Fruit fly (Drosophila melanogaster) whole organism, embryonic: ENCODE measurements around the gene alpha-PheRS.

Source experiments
- Antp ChIP-seq: fragments of 200-800 bp; sonication (Bioruptor generic); optimal IDR thresholded peaks from 3 replicates; lab custom pipeline; 2016; ENCODE audit warnings: missing biosample characterization, missing genetic modification characterization
- Asciz ChIP-seq: fragments of 200-800 bp; sonication (Bioruptor generic); optimal IDR thresholded peaks from 2 replicates; lab custom pipeline; 2017; ENCODE audit warnings: missing biosample characterization, mild to moderate bottlenecking, missing genetic modification characterization, missing genetic modification reagents
- Awh ChIP-seq: fragments of 200-800 bp; sonication (Bioruptor generic); IDR thresholded peaks from 2 replicates; pipeline ENCODE4, ENCODE4 v1.3.6; 2022; ENCODE audit warnings: missing biosample characterization, missing genetic modification characterization
- CG10321 ChIP-seq: fragments of 200-800 bp; sonication (Bioruptor generic); IDR thresholded peaks from 2 replicates; pipeline ENCODE4 v1.3.6; 2022; ENCODE audit warnings: missing biosample characterization, missing genetic modification characterization
- CG10654 ChIP-seq: fragments of 200-800 bp; sonication (Bioruptor generic); optimal IDR thresholded peaks from 2 replicates; lab custom pipeline; 2016; ENCODE audit warnings: missing biosample characterization, missing genetic modification characterization
- CG10979 ChIP-seq: fragments of 200-800 bp; sonication (Bioruptor generic); optimal IDR thresholded peaks from 2 replicates; lab custom pipeline; 2018; ENCODE audit warnings: missing biosample characterization, mild to moderate bottlenecking, missing genetic modification characterization, moderate library complexity
- CG11695 ChIP-seq: fragments of 200-800 bp; sonication (Bioruptor generic); IDR thresholded peaks from 3 replicates; pipeline ENCODE4 v1.3.6; 2022; ENCODE audit warnings: missing biosample characterization, missing genetic modification characterization
- CG12219 ChIP-seq: fragments of 200-800 bp; sonication (Bioruptor generic); optimal IDR thresholded peaks from 3 replicates; lab custom pipeline; 2018; ENCODE audit warnings: missing biosample characterization, mild to moderate bottlenecking, missing genetic modification characterization
- CG13624 ChIP-seq: fragments of 200-800 bp; sonication (Bioruptor generic); optimal IDR thresholded peaks from 2 replicates; lab custom pipeline; 2016; ENCODE audit warnings: missing biosample characterization, missing genetic modification characterization
- CG14014 ChIP-seq: fragments of 200-800 bp; sonication (Bioruptor generic); IDR thresholded peaks from 2 replicates; pipeline ENCODE4 v1.3.6; 2022; ENCODE audit warnings: missing biosample characterization, missing genetic modification characterization
- CG14710 ChIP-seq: fragments of 200-800 bp; sonication (Bioruptor generic); optimal IDR thresholded peaks from 3 replicates; lab custom pipeline; 2019; ENCODE audit warnings: missing biosample characterization, mild to moderate bottlenecking, missing genetic modification characterization, moderate library complexity
- CG1832 ChIP-seq: fragments of 200-800 bp; sonication (Bioruptor generic); optimal IDR thresholded peaks from 2 replicates; lab custom pipeline; 2017; ENCODE audit warnings: missing biosample characterization, mild to moderate bottlenecking, missing genetic modification characterization, inconsistent platforms
- CG2129 ChIP-seq: fragments of 200-800 bp; sonication (Bioruptor generic); IDR thresholded peaks from 2 replicates; pipeline ENCODE4 v1.3.6; 2022; ENCODE audit warnings: missing biosample characterization, missing genetic modification characterization; ENCODE audit not compliant: partially characterized antibody
- CG30020 ChIP-seq: fragments of 200-800 bp; optimal IDR thresholded peaks from 2 replicates; lab custom pipeline; 2019; ENCODE audit warnings: missing biosample characterization, mild to moderate bottlenecking, missing genetic modification characterization, moderate library complexity
- CG31224 ChIP-seq: fragments of 200-800 bp; sonication (Bioruptor generic); IDR thresholded peaks from 2 replicates; pipeline ENCODE4 v1.3.6; 2022; ENCODE audit warnings: missing biosample characterization, missing genetic modification characterization
- CG34422 ChIP-seq: fragments of 200-800 bp; sonication (Bioruptor generic); IDR thresholded peaks from 3 replicates; pipeline ENCODE4 v1.3.6; 2022; ENCODE audit warnings: missing biosample characterization, missing genetic modification characterization
- CG4707 ChIP-seq: fragments of 200-800 bp; sonication (Bioruptor generic); optimal IDR thresholded peaks from 2 replicates; lab custom pipeline; 2018; ENCODE audit warnings: missing biosample characterization, mild to moderate bottlenecking, missing genetic modification characterization, moderate library complexity
- CkIIα-i1 ChIP-seq: fragments of 200-800 bp; sonication (Bioruptor generic); IDR thresholded peaks from 2 replicates; pipeline ENCODE4 v1.3.6; 2022; ENCODE audit warnings: missing biosample characterization, missing genetic modification characterization
- Dad ChIP-seq: fragments of 200-800 bp; sonication (Bioruptor generic); optimal IDR thresholded peaks from 3 replicates; lab custom pipeline; 2016; ENCODE audit warnings: missing biosample characterization, missing genetic modification characterization
- Dip3 ChIP-seq: fragments of 200-800 bp; sonication (Bioruptor generic); optimal IDR thresholded peaks from 3 replicates; lab custom pipeline; 2016; ENCODE audit warnings: missing biosample characterization, missing genetic modification characterization
- Drgx ChIP-seq: fragments of 200-800 bp; sonication (Bioruptor generic); IDR thresholded peaks from 2 replicates; pipeline ENCODE4 v1.3.6; 2022; ENCODE audit warnings: missing biosample characterization, missing genetic modification characterization
- HHEX ChIP-seq: fragments of 200-800 bp; sonication (Bioruptor generic); optimal IDR thresholded peaks from 3 replicates; lab custom pipeline; 2017; ENCODE audit warnings: missing biosample characterization, mild to moderate bottlenecking, missing genetic modification characterization, missing genetic modification reagents
- HLH3B ChIP-seq: fragments of 200-800 bp; sonication (Bioruptor generic); IDR thresholded peaks from 2 replicates; pipeline ENCODE4 v1.3.6; 2022; ENCODE audit warnings: missing biosample characterization, missing genetic modification characterization
- Hey ChIP-seq: fragments of 200-800 bp; sonication (Bioruptor generic); optimal IDR thresholded peaks from 3 replicates; lab custom pipeline; 2018; ENCODE audit warnings: missing biosample characterization, mild to moderate bottlenecking, missing genetic modification characterization
- Jarid2 ChIP-seq: fragments of 200-800 bp; sonication (Bioruptor generic); optimal IDR thresholded peaks from 3 replicates; lab custom pipeline; 2017; ENCODE audit warnings: mild to moderate bottlenecking, missing biosample characterization, missing genetic modification reagents, missing genetic modification characterization
- Lpt ChIP-seq: fragments of >200 bp; optimal IDR thresholded peaks from 2 replicates; lab custom pipeline; 2018; ENCODE audit warnings: missing biosample characterization, missing genetic modification characterization
- Mrtf ChIP-seq: fragments of 200-800 bp; sonication (Bioruptor generic); IDR thresholded peaks from 3 replicates; pipeline ENCODE4 v1.3.6; 2022; ENCODE audit warnings: missing biosample characterization, missing genetic modification characterization
- Poxn ChIP-seq: fragments of 200-800 bp; sonication (Bioruptor generic); IDR thresholded peaks from 2 replicates; pipeline ENCODE4 v1.3.6; 2022; ENCODE audit warnings: missing biosample characterization, missing genetic modification characterization
- Ptx1 ChIP-seq: fragments of 200-800 bp; sonication (Bioruptor generic); IDR thresholded peaks from 2 replicates; pipeline ENCODE4 v1.3.6; 2022; ENCODE audit warnings: missing biosample characterization, missing genetic modification characterization
- Sin3A ChIP-seq: fragments of >200 bp; optimal IDR thresholded peaks from 2 replicates; lab custom pipeline; 2018
- Stat92E ChIP-seq, 3 experiments: fragments of >200 bp in 2 of 3; fragments of 200-800 bp in 1 of 3; sonication (Bioruptor generic) in 1 of 3; optimal IDR thresholded peaks; 2 replicates each; lab custom pipeline; 2017 to 2019; ENCODE audit warnings: missing biosample characterization in 3 of 3, missing genetic modification characterization in 3 of 3, mild to moderate bottlenecking in 1 of 3, moderate library complexity in 1 of 3
- Taf1 ChIP-seq: fragments of 200-800 bp; sonication (Bioruptor generic); IDR thresholded peaks from 2 replicates; pipeline ENCODE4 v1.3.6; 2022; ENCODE audit warnings: missing biosample characterization, missing genetic modification characterization
- bcd ChIP-seq: fragments of 200-800 bp; sonication (Bioruptor generic); optimal IDR thresholded peaks from 2 replicates; lab custom pipeline; 2017; ENCODE audit warnings: missing biosample characterization, mild to moderate bottlenecking, missing genetic modification characterization
- br ChIP-seq: fragments of >200 bp; optimal IDR thresholded peaks from 2 replicates; lab custom pipeline; 2017
- dati ChIP-seq: fragments of 200-800 bp; sonication (Bioruptor generic); IDR thresholded peaks from 2 replicates; pipeline ENCODE4 v1.3.6; 2022; ENCODE audit warnings: missing biosample characterization, missing genetic modification characterization
- dpn ChIP-seq, 2 experiments: fragments of 200-800 bp; sonication (Bioruptor generic); optimal IDR thresholded peaks; 3 replicates each; lab custom pipeline; 2016; ENCODE audit warnings: missing biosample characterization in 2 of 2, missing genetic modification characterization in 2 of 2
- fd3F ChIP-seq: fragments of 200-800 bp; sonication (Bioruptor generic); optimal IDR thresholded peaks from 2 replicates; lab custom pipeline; 2018; ENCODE audit warnings: missing biosample characterization, mild to moderate bottlenecking, missing genetic modification characterization, moderate library complexity
- fd64A ChIP-seq: fragments of 200-800 bp; sonication (Bioruptor generic); optimal IDR thresholded peaks from 3 replicates; lab custom pipeline; 2018; ENCODE audit warnings: missing biosample characterization, mild to moderate bottlenecking, missing genetic modification characterization
- fd96Cb ChIP-seq: fragments of 200-800 bp; sonication (Bioruptor generic); optimal IDR thresholded peaks from 2 replicates; lab custom pipeline; 2018; ENCODE audit warnings: missing biosample characterization, mild to moderate bottlenecking, missing genetic modification characterization, moderate library complexity
- grn ChIP-seq: fragments of 200-800 bp; sonication (Bioruptor generic); optimal IDR thresholded peaks from 3 replicates; lab custom pipeline; 2017; ENCODE audit warnings: missing biosample characterization, missing genetic modification characterization
- lov ChIP-seq, 2 experiments: fragments of 200-800 bp in 1 of 2; fragments of >200 bp in 1 of 2; sonication (Bioruptor generic) in 1 of 2; IDR thresholded peaks in 1 of 2; optimal IDR thresholded peaks in 1 of 2; 2 replicates in 1 of 2; 3 replicates in 1 of 2; pipeline versions ENCODE4 v1.3.6 to Lab custom; 2017 to 2022; ENCODE audit warnings: missing biosample characterization in 1 of 2, missing genetic modification characterization in 1 of 2
- mld ChIP-seq: fragments of 200-800 bp; sonication (Bioruptor generic); IDR thresholded peaks from 3 replicates; pipeline ENCODE4 v1.3.6; 2022; ENCODE audit warnings: missing biosample characterization, missing genetic modification characterization; ENCODE audit not compliant: partially characterized antibody
- run ChIP-seq: fragments of 200-800 bp; sonication (Bioruptor generic); optimal IDR thresholded peaks from 3 replicates; lab custom pipeline; 2018; ENCODE audit warnings: missing biosample characterization, mild to moderate bottlenecking, missing genetic modification characterization
- sd ChIP-seq: fragments of 200-800 bp; sonication (Bioruptor generic); optimal IDR thresholded peaks from 3 replicates; lab custom pipeline; 2018; ENCODE audit warnings: missing biosample characterization, mild to moderate bottlenecking, missing genetic modification characterization, moderate library complexity
- shn ChIP-seq: fragments of 200-800 bp; sonication (Bioruptor generic); optimal IDR thresholded peaks from 3 replicates; lab custom pipeline; 2016; ENCODE audit warnings: missing biosample characterization, missing genetic modification characterization
- sim ChIP-seq: fragments of 200-800 bp; sonication (Bioruptor generic); IDR thresholded peaks from 2 replicates; pipeline ENCODE4 v1.3.6; 2022; ENCODE audit warnings: missing biosample characterization, missing genetic modification characterization
- so ChIP-seq: fragments of 200-800 bp; sonication (Bioruptor generic); IDR thresholded peaks from 3 replicates; pipeline ENCODE4 v1.3.6; 2022; ENCODE audit warnings: missing biosample characterization, missing genetic modification characterization
- tio ChIP-seq: fragments of 200-800 bp; sonication (Bioruptor generic); optimal IDR thresholded peaks from 2 replicates; lab custom pipeline; 2017; ENCODE audit warnings: missing biosample characterization, missing genetic modification characterization, inconsistent platforms
- wek ChIP-seq: fragments of 200-800 bp; sonication (Bioruptor generic); optimal IDR thresholded peaks from 3 replicates; lab custom pipeline; 2018; ENCODE audit warnings: missing biosample characterization, mild to moderate bottlenecking, missing genetic modification characterization, moderate library complexity
- z ChIP-seq: fragments of 200-800 bp; sonication (Bioruptor generic); IDR thresholded peaks from 3 replicates; pipeline ENCODE4 v1.3.6; 2022; ENCODE audit warnings: missing biosample characterization, missing genetic modification characterization

Gene alpha-PheRS

DNA sequence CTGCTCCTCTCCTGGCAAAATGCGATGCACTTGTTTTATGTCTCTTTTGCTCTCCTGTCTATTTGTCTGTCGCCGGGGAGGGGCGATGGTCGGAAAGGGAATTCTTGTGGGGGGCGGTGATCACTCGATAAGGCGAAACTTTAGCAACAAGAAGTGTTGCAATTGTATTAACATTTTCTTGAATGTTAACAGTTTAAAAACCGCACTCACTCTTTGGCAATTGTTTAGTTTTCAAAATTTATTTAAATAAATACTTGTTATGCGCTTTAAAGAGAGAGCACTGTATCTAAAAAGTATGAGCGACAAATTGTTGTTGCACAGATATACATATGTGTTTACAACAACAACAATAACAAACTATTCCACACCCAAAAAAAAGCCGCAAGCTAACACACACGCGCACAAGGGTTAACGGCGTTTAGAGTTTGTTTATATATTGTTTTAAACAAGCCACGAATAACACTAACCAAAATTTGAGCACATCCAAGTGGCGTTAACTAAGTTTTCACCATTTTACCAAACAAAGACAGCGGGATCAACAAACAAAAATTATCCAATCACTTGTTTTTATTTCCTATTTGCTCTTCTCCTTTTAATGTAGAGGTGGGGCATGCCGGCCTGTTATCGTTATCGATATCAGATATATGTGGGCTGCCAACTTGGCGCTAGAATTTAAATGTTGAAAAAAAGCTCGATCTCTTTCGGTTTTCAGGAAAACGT lies 43.8 kb downstream of the alpha-PheRS start, which contains the start of gene CG2258 (continued):
- TF ChIP-seq CkIIα-i1 (peak; percentile 22; the same call in 1 of the 2 replicates), Asciz (peak; percentile 82), CG1832 (GFP tag; lab: Kevin White, UChicago) (no peak), run (tag; lab: Kevin White, UChicago) (peak; percentile 70), z (no peak), bcd (GFP tag; lab: Kevin White, UChicago) (peak; percentile 74), Antp (GFP tag; lab: Kevin White, UChicago) (no peak), Jarid2 (GFP tag; lab: Kevin White, UChicago) (peak; percentile 44), HHEX (GFP tag; lab: Kevin White, UChicago) (peak; percentile 85), Dip3 (peak; percentile 77), grn (no peak), dati (GFP tag; lab: Robert Waterston, UW) (peak; percentile 46; the same call in 1 of the 2 replicates), HLH3B (GFP tag; lab: Robert Waterston, UW) (peak; percentile 92), CG13624 (GFP tag; lab: Kevin White, UChicago) (peak; percentile 65), CG10321 (GFP tag; lab: Robert Waterston, UW) (peak; percentile 47; the same call in 1 of the 2 replicates), Stat92E (GFP tag; optimal IDR thresholded peaks at IDR 0.05; lab: Kevin White, UChicago) (no peak), Drgx (GFP tag; lab: Robert Waterston, UW) (peak; percentile 96), CG14014 (peak; percentile 88), shn (GFP tag; lab: Kevin White, UChicago) (no peak), Sin3A (lab: Kevin White, UChicago) (no peak), dpn (GFP tag; optimal IDR thresholded peaks at IDR 0.05; lab: Kevin White, UChicago) (peak; percentile 5 to 85), fd3F (peak; percentile 81), CG12219 (GFP tag; lab: Kevin White, UChicago) (peak; percentile 86), CG4707 (GFP tag; lab: Kevin White, UChicago) (peak; percentile 43), CG2129 (GFP tag; lab: Robert Waterston, UW) (no peak), Ptx1 (GFP tag; lab: Robert Waterston, UW) (peak; percentile 91), CG31224 (GFP tag; lab: Robert Waterston, UW) (peak; percentile 73), sim (GFP tag; lab: Robert Waterston, UW) (peak; percentile 37; the same call in 1 of the 2 replicates), sd (tag; lab: Kevin White, UChicago) (peak; percentile 59), Awh (GFP tag; lab: Robert Waterston, UW) (peak; percentile 76), br (lab: Kevin White, UChicago) (no peak), Poxn (GFP tag; lab: Robert Waterston, UW) (peak; percentile 37; the same call in 1 of the 2 replicates), wek (peak; percentile 64), CG30020 (tag; lab: Kevin White, UChicago) (no peak), CG14710 (tag; lab: Kevin White, UChicago) (peak; percentile 71), Lpt (no peak), fd64A (GFP tag; lab: Kevin White, UChicago) (peak; percentile 70), Mrtf (GFP tag; lab: Robert Waterston, UW) (peak; percentile 80), Dad (GFP tag; lab: Kevin White, UChicago) (no peak), Taf1 (peak; percentile 66), CG10654 (GFP tag; lab: Kevin White, UChicago) (peak; percentile 80), Hey (tag; lab: Kevin White, UChicago) (peak; percentile 48), mld (GFP tag; lab: Robert Waterston, UW) (no peak), so (GFP tag; lab: Robert Waterston, UW) (peak; percentile 68; the same call in 1 of the 3 replicates), CG11695 (GFP tag; lab: Robert Waterston, UW) (peak; percentile 80), CG34422 (GFP tag; lab: Robert Waterston, UW) (peak; percentile 89), fd96Cb (tag; lab: Kevin White, UChicago) (peak; percentile 90), CG10979 (tag; lab: Kevin White, UChicago) (peak; percentile 89), lov (optimal IDR thresholded peaks at IDR 0.05; lab: Kevin White, UChicago) (no peak), lov (GFP tag; IDR thresholded peaks at IDR 0.05; lab: Robert Waterston, UW) (peak; percentile 82), tio (peak; percentile 71)
